Fruit fly (Drosophila melanogaster) whole organism, pupa: ENCODE measurements around the gene CG45218.

Experiments
- CG10348 ChIP-seq: fragments of 200-800 bp; sonication (Bioruptor generic); IDR thresholded peaks from 2 replicates; pipeline ENCODE4 v1.3.6; 2022; ENCODE audit warnings: missing biosample characterization, missing genetic modification characterization
- CG12605 ChIP-seq: fragments of 200-800 bp; sonication (Bioruptor generic); IDR thresholded peaks from 2 replicates; pipeline ENCODE4 v1.3.6; 2022; ENCODE audit warnings: missing biosample characterization, missing genetic modification characterization
- CG13204 ChIP-seq: fragments of 200-800 bp; sonication (Bioruptor generic); optimal IDR thresholded peaks from 2 replicates; lab custom pipeline; 2018; ENCODE audit warnings: missing biosample characterization, mild to moderate bottlenecking, missing genetic modification characterization, moderate library complexity
- CG14655 ChIP-seq: fragments of 200-800 bp; sonication (Bioruptor generic); optimal IDR thresholded peaks from 3 replicates; lab custom pipeline; 2017; ENCODE audit warnings: mild to moderate bottlenecking, missing biosample characterization, missing genetic modification reagents, missing genetic modification characterization
- CG15710 ChIP-seq: fragments of 200-800 bp; sonication (Bioruptor generic); optimal IDR thresholded peaks from 2 replicates; lab custom pipeline; 2018; ENCODE audit warnings: missing biosample characterization, mild to moderate bottlenecking, missing genetic modification characterization, moderate library complexity
- CG17806 ChIP-seq: fragments of 200-800 bp; sonication (Bioruptor generic); optimal IDR thresholded peaks from 2 replicates; lab custom pipeline; 2018; ENCODE audit warnings: missing biosample characterization, mild to moderate bottlenecking, missing genetic modification characterization, moderate library complexity
- CG32121 ChIP-seq: fragments of 200-800 bp; sonication (Bioruptor generic); IDR thresholded peaks from 2 replicates; pipeline ENCODE4 v1.3.6; 2022; ENCODE audit warnings: missing biosample characterization, missing genetic modification characterization
- CG34367 ChIP-seq: fragments of 200-800 bp; sonication (Bioruptor generic); optimal IDR thresholded peaks from 2 replicates; lab custom pipeline; 2018; ENCODE audit warnings: missing biosample characterization, mild to moderate bottlenecking, missing genetic modification characterization
- CG4496 ChIP-seq: fragments of 200-800 bp; sonication (Bioruptor generic); IDR thresholded peaks from 3 replicates; pipeline ENCODE4 v1.3.6; 2022; ENCODE audit warnings: missing biosample characterization, missing genetic modification characterization
- CG8159 ChIP-seq: fragments of 200-800 bp; sonication (Bioruptor generic); optimal IDR thresholded peaks from 3 replicates; lab custom pipeline; 2018; ENCODE audit warnings: missing biosample characterization, mild to moderate bottlenecking, missing genetic modification characterization, moderate library complexity
- CG8301 ChIP-seq: fragments of 200-800 bp; sonication (Bioruptor generic); optimal IDR thresholded peaks from 2 replicates; lab custom pipeline; 2018; ENCODE audit warnings: missing biosample characterization, mild to moderate bottlenecking, missing genetic modification characterization
- CG9948 ChIP-seq: fragments of 200-800 bp; sonication (Bioruptor generic); optimal IDR thresholded peaks from 2 replicates; lab custom pipeline; 2018; ENCODE audit warnings: missing biosample characterization, mild to moderate bottlenecking, missing genetic modification characterization, moderate library complexity
- D1 ChIP-seq: fragments of 200-800 bp; sonication (Bioruptor generic); optimal IDR thresholded peaks from 2 replicates; lab custom pipeline; 2018; ENCODE audit warnings: missing biosample characterization, mild to moderate bottlenecking, missing genetic modification characterization, moderate library complexity
- EcR ChIP-seq: fragments of 200-800 bp; sonication (Bioruptor generic); optimal IDR thresholded peaks from 3 replicates; lab custom pipeline; 2019; ENCODE audit warnings: missing biosample characterization, missing genetic modification characterization, mild to moderate bottlenecking, moderate library complexity, missing genetic modification reagents
- Ets98B ChIP-seq: fragments of 200-800 bp; sonication (Bioruptor generic); IDR thresholded peaks from 2 replicates; pipeline ENCODE4 v1.3.6; 2022; ENCODE audit warnings: missing biosample characterization, missing genetic modification characterization
- Pif1A ChIP-seq: fragments of 200-800 bp; sonication (Bioruptor generic); optimal IDR thresholded peaks from 3 replicates; lab custom pipeline; 2016; ENCODE audit warnings: missing biosample characterization, missing genetic modification characterization
- Pif1B ChIP-seq: fragments of 200-800 bp; sonication (Bioruptor generic); optimal IDR thresholded peaks from 3 replicates; lab custom pipeline; 2016; ENCODE audit warnings: missing biosample characterization, missing genetic modification characterization
- Snoo ChIP-seq: fragments of 200-800 bp; sonication (Bioruptor generic); optimal IDR thresholded peaks from 3 replicates; lab custom pipeline; 2017; ENCODE audit warnings: missing biosample characterization, mild to moderate bottlenecking, missing genetic modification characterization, inconsistent platforms
- fd96Ca ChIP-seq: fragments of 200-800 bp; sonication (Bioruptor generic); IDR thresholded peaks from 3 replicates; pipeline ENCODE4 v1.3.6; 2022; ENCODE audit warnings: missing biosample characterization, missing genetic modification characterization
- gl ChIP-seq: fragments of 200-800 bp; sonication (Bioruptor generic); optimal IDR thresholded peaks from 2 replicates; lab custom pipeline; 2018; ENCODE audit warnings: missing biosample characterization, mild to moderate bottlenecking, missing genetic modification characterization
- rn ChIP-seq: fragments of 200-800 bp; sonication (Bioruptor generic); IDR thresholded peaks from 2 replicates; pipeline ENCODE4 v1.3.6; 2022; ENCODE audit warnings: missing biosample characterization, missing genetic modification characterization

The CG45218 gene

DNA sequence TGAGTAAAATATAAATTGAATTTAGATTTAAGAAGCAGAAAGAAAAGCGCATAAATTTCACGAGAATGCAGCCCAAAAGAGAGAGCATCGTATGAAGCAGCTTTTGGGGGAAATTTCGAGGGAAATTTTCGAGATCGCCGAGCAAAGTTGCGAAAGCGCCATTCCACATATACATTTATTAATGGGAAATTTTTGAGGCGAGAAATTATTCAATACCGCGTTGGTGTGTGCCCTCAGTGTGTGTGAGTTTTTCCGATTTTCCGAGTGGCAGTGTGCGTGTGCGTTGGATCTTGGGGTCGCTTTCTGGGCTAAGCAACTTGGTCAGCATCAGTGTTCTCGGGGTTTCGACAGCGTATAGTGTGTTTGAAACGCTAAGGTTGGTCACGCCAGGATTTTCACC is 19.3 kb upstream of the CG45218 start, which contains the start of gene Tm2:
Gene Tm2, plus strand, starts transcription at position 270 of the 400 bp plus-strand sequence.
- TF ChIP-seq Pif1B (GFP tag; lab: Kevin White, UChicago) (no peak), rn (GFP tag; lab: Robert Waterston, UW) (no peak), CG10348 (no peak), CG8301 (tag; lab: Kevin White, UChicago) (no peak)
- TF ChIP-seq, all 21 proteins: peak for 0

DNA sequence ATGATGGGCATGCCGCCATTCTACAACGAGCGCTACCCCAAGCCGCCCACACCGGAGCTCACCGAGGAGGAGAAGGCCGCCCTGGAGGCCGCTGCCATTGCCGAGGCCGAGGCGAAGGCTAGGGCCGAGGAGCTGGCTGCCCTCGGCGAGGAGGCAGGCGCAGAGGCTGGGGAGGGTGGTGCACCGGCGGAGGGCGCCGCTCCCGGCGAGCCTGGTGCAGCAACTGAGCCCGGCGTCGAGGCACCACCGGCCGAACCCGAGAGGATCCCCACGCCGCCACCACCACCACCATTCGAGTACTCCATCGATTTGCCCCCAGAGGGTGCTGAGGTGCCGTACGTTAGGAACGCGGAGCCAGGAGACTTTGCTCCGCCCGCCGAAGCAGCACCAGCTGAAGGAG is 14.6 kb upstream of the CG45218 start:
- TF ChIP-seq rn (GFP tag; lab: Robert Waterston, UW), result no peak
- TF ChIP-seq Snoo (tag; lab: Kevin White, UChicago), result no peak
- no peak for TF ChIP-seq CG17806 (tag; lab: Kevin White, UChicago)
- TF ChIP-seq CG32121 (GFP tag; lab: Robert Waterston, UW), result no peak
- TF ChIP-seq EcR (GFP tag; lab: Kevin White, UChicago), result no peak
- TF ChIP-seq, all 21 proteins: peak for 0

DNA sequence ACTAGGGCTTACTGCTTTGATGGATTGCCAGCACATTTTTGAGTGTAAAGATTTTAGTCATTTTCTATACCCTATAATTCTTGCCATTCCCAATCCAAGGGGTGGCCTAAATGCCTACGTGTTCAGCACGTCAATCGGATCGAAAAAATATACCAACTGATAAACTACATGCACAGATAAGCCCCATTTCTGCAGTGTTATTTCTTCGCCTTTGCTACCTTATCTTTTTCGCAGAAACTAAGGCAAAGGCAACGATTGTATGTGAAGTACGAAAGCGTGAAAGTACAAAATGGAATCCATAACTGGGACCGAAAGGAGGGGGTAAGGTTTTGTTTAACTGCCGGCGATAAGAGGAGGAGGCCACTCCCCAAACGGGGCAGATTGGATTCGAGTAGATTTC is 7.3 kb upstream of the CG45218 start:
- TF ChIP-seq CG8301 (tag; lab: Kevin White, UChicago) (no peak), CG9948 (tag; lab: Kevin White, UChicago) (no peak), CG32121 (GFP tag; lab: Robert Waterston, UW) (no peak), Pif1B (GFP tag; lab: Kevin White, UChicago) (no peak), Snoo (tag; lab: Kevin White, UChicago) (no peak), D1 (no peak), CG14655 (no peak), CG34367 (tag; lab: Kevin White, UChicago) (no peak)
- TF ChIP-seq, all 21 proteins: peak for 0

DNA sequence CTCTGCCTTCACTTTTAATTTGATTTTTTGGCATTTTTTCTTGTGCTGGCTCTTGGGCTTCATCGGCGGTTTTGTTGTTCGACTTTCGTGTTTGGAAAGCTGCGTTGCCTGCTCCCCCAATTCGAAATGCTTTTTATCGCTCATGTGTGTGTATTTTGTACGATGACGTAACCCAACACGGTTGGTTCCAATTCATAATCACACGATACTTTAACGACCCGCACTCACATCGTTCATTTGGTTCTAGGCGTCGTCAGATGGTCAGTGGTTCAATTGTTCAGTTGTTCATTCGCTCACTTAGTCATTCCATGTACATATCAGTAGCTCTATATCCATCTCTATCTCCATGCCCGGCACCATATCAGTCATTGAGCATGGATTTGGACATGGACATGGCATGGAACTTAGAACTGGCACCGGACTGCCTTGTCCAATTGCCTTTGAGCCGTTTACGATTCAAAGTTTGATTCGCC is 3.3 kb upstream of the CG45218 start:
- TF ChIP-seq CG9948 (tag; lab: Kevin White, UChicago) (no peak), CG12605 (GFP tag; lab: Robert Waterston, UW) (no peak), Snoo (tag; lab: Kevin White, UChicago) (no peak), CG13204 (no peak), fd96Ca (GFP tag; lab: Robert Waterston, UW) (no peak), CG10348 (no peak), D1 (no peak)

DNA sequence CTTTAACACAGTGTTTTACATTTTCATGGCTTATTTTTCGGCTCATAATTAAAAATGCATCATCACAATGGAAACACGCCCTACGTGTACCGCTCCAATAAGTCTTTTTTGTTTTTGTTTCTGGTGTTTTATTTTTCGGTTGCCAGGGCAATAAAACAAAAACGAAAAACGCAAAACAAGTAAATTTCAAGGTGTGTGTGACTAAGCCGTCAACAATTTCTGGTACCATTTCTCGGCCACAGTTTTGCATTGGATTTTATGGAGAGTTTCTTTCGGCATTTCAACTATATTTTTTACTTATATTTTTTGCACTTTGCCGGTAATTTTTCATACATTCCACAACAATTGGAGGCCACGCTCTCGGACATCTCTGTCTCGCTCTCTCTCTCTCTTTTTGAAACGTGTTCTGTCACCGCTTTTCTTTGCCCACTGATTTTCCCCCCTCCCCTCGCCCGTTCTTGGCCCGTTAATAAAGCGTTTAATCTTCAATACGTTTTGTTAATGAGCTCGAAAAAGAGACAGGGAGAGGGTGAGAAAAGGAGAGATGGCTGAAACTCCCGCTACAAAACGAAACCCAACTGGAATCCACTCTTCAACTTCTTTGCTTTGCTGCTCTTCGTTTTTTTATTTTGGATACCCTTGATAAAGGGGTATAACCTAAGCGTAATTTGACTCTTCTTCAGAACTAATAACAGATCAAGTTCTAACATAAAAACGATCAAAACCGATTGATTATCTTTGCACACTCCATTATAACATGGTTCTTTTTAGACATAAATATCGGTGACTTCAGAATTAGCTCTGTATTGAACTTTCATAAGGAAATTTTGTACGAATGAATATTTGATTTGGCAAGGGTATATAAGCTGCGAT is 2.6 kb upstream of the CG45218 start:
- TF ChIP-seq D1 (no peak), Pif1B (GFP tag; lab: Kevin White, UChicago) (no peak), CG13204 (no peak), Snoo (tag; lab: Kevin White, UChicago) (peak; percentile 52), CG12605 (GFP tag; lab: Robert Waterston, UW) (0 out of 2 replicates have a peak, but pooled peaks have one; percentile 31), Pif1A (GFP tag; lab: Kevin White, UChicago) (peak; percentile 29), CG10348 (no peak), fd96Ca (GFP tag; lab: Robert Waterston, UW) (peak; percentile 16; the same call in 1 of the 3 replicates)
- TF ChIP-seq, all 21 proteins: peak for 4

DNA sequence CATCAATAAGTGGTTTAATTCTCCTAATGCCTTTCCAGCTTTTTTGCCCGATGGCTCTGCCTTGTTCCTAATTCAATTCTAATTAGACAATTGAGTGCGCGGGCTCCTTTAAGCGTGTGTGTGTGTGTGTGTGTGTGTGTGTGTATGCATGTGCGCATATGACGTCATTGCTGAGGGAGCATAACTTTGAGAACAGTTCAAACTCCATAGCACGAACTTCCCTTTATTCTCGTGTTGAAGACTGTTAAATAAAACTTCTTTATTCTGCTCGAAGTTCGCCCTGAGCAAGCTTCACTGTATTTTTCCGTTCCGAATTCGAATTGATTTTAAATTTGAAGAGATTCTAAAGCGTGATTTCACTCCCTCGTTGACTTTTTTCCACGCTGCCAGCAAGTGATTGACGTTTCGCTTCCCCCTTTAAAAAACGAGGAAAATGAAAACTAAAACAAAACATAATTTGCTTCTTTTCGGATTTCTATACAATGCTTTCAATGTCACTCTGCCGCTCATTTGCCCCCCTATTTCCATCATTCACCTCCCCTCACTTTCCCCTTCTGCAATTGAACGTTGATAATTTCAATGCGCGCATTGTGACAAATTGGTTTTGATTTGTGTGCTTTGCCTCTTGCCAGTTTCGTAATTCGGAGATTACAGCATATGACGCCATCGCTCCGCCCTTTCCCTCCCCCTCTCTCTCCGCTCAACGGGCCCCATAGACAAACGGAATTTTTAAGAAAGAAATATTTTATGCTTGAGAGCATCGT is 1.8 kb upstream of the CG45218 start:
- TF ChIP-seq Pif1B (GFP tag; lab: Kevin White, UChicago), result no peak
- no peak for TF ChIP-seq gl
- TF ChIP-seq, all 21 proteins: peak for 0

DNA sequence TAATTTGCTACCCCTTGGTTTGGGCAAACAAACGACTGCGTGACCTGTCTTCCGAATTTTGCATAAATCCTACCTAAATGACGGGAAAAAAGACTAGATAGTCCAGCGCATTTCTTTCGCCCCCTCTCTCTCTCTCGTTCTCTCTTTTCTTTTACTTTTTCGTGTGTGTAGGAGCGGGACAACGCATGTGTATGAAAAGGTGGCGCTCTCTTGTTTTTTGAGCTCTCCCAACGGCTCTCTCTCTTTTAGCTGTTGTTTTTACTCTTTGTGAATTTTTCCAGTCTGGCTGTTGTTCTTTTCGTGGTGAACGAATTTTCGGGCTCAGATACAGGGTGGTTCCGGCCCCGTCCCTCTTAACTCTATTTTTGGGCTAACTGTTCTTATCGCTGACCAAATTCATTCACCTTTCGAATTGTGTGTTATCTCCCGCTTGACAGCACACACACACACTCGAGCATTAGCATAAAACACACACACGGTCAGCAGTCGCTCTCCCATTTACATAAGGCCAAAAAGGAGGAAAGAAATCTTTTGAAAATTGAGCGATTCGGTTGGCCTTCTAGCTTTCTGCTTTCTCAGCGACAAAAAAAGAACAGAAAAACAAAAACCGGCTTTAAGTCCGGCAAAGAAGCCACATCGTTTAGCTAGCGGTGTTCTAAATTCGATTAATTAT is 1.1 kb upstream of the CG45218 start:
- TF ChIP-seq rn (GFP tag; lab: Robert Waterston, UW) (no peak), CG9948 (tag; lab: Kevin White, UChicago) (no peak), CG12605 (GFP tag; lab: Robert Waterston, UW) (no peak), CG4496 (no peak), CG13204 (peak; percentile 55), Ets98B (no peak), CG32121 (GFP tag; lab: Robert Waterston, UW) (no peak), EcR (GFP tag; lab: Kevin White, UChicago) (peak; percentile 38), CG8301 (tag; lab: Kevin White, UChicago) (no peak), D1 (no peak), gl (peak; percentile 21), Pif1B (GFP tag; lab: Kevin White, UChicago) (no peak), fd96Ca (GFP tag; lab: Robert Waterston, UW) (no peak), CG17806 (tag; lab: Kevin White, UChicago) (no peak), CG34367 (tag; lab: Kevin White, UChicago) (peak; percentile 43), Pif1A (GFP tag; lab: Kevin White, UChicago) (no peak), CG15710 (tag; lab: Kevin White, UChicago) (peak; percentile 49), Snoo (tag; lab: Kevin White, UChicago) (no peak), CG10348 (no peak), CG8159 (tag; lab: Kevin White, UChicago) (no peak), CG14655 (no peak)
